Worm (Caenorhabditis elegans) whole organism, early embryonic: ENCODE measurements around the gene sdz-23.

Experiments used
- B0310.2 ChIP-seq: sonication (generic microtip); optimal IDR thresholded peaks from 2 replicates; lab custom pipeline; 2016; ENCODE audit warnings: mild to moderate bottlenecking, missing genetic modification characterization, missing compliant biosample characterization
- F13C5.2 ChIP-seq: sonication (generic microtip); optimal IDR thresholded peaks from 2 replicates; lab custom pipeline; 2017; ENCODE audit warnings: mild to moderate bottlenecking, missing genetic modification characterization, inconsistent platforms, missing compliant biosample characterization
- aly-1 ChIP-seq: sonication (generic microtip); optimal IDR thresholded peaks from 2 replicates; lab custom pipeline; 2016; ENCODE audit warnings: missing genetic modification characterization, missing compliant biosample characterization
- ama-1 ChIP-seq: fragments of 150-350 bp; optimal IDR thresholded peaks from 2 replicates; lab custom pipeline; 2014
- ceh-36 ChIP-seq: sonication (generic microtip); optimal IDR thresholded peaks from 2 replicates; lab custom pipeline; 2016; ENCODE audit warnings: missing genetic modification characterization, inconsistent platforms, missing compliant biosample characterization
- ets-7 ChIP-seq: sonication (generic microtip); optimal IDR thresholded peaks from 2 replicates; lab custom pipeline; 2016; ENCODE audit warnings: missing genotype, missing genetic modification characterization, missing compliant biosample characterization
- flt-1 ChIP-seq: fragments of 200-800 bp; sonication (Bioruptor generic); IDR thresholded peaks from 2 replicates; pipeline ENCODE4 v1.3.6; 2022; ENCODE audit warnings: missing genetic modification characterization, missing compliant biosample characterization
- hmbx-1 ChIP-seq: sonication (generic microtip); optimal IDR thresholded peaks from 2 replicates; lab custom pipeline; 2016; ENCODE audit warnings: mild to moderate bottlenecking, missing genetic modification characterization, missing compliant biosample characterization
- hmg-4 ChIP-seq: fragments of 200-800 bp; sonication (Bioruptor generic); optimal IDR thresholded peaks from 2 replicates; lab custom pipeline; 2018; ENCODE audit warnings: mild to moderate bottlenecking, missing genetic modification characterization, missing compliant biosample characterization
- hnd-1 ChIP-seq: sonication (generic microtip); optimal IDR thresholded peaks from 2 replicates; lab custom pipeline; 2016; ENCODE audit warnings: missing genetic modification characterization, missing compliant biosample characterization
- pes-1 ChIP-seq: fragments of 200-800 bp; sonication (Bioruptor generic); IDR thresholded peaks from 2 replicates; pipeline ENCODE4 v1.3.6; 2022; ENCODE audit warnings: missing genetic modification reagents, missing genetic modification characterization, missing compliant biosample characterization
- scrt-1 ChIP-seq: fragments of 200-800 bp; sonication (Bioruptor generic); IDR thresholded peaks from 2 replicates; pipeline ENCODE4 v1.3.6; 2022; ENCODE audit warnings: missing genetic modification characterization, missing compliant biosample characterization
- tbx-37 ChIP-seq: fragments of 200-800 bp; sonication (Bioruptor generic); conservative IDR thresholded peaks from 2 replicates; pipeline ENCODE4 v1.3.6; 2022; ENCODE audit warnings: missing genetic modification reagents, missing genetic modification characterization, missing compliant biosample characterization
- tra-4 ChIP-seq: sonication (generic microtip); optimal IDR thresholded peaks from 2 replicates; lab custom pipeline; 2017; ENCODE audit warnings: missing genetic modification characterization, missing compliant biosample characterization

ce11 chrV:8075712-8076111 lies 23.7 kb upstream of the sdz-23 start, which contains the start of gene catp-3:
- TF ChIP-seq ama-1 (no peak), tbx-37 (GFP tag; lab: Robert Waterston, UW) (no peak), ets-7 (tag; lab: Kevin White, UChicago) (no peak), F13C5.2 (tag; lab: Kevin White, UChicago) (no peak), pes-1 (GFP tag; lab: Robert Waterston, UW) (no peak), flt-1 (GFP tag; lab: Robert Waterston, UW) (no peak), aly-1 (tag; lab: Kevin White, UChicago) (no peak), hmg-4 (no peak), tra-4 (tag; lab: Kevin White, UChicago) (no peak), hnd-1 (tag; lab: Kevin White, UChicago) (no peak), B0310.2 (tag; lab: Kevin White, UChicago) (no peak), hmbx-1 (tag; lab: Kevin White, UChicago) (no peak), scrt-1 (GFP tag; lab: Robert Waterston, UW) (no peak), ceh-36 (tag; lab: Kevin White, UChicago) (no peak)
